Worm (Caenorhabditis elegans): ENCODE results near the gene srg-20.

ce11 chrII:1648768-1649167 is 12.3 kb downstream of the srg-20 start, which contains the start of gene fbxb-21:
- no peak for TF ChIP-seq unc-55 (GFP tag; optimal IDR thresholded peaks at IDR 0.05)
- TF ChIP-seq blmp-1 (tag; optimal IDR thresholded peaks at IDR 0.05; ENCODE audit: insufficient read depth), result no peak
- TF ChIP-seq fos-1 (tag; optimal IDR thresholded peaks at IDR 0.05), result no peak
- no peak for TF ChIP-seq ama-1 (optimal IDR thresholded peaks at IDR 0.05)
- no peak for TF ChIP-seq mdl-1 (tag; optimal IDR thresholded peaks at IDR 0.05)
- TF ChIP-seq snpc-4 (tag; optimal IDR thresholded peaks at IDR 0.05), result no peak
- TF ChIP-seq nhr-11 (tag; optimal IDR thresholded peaks at IDR 0.05), result no peak
- TF ChIP-seq ztf-1 (GFP tag; conservative IDR thresholded peaks at IDR 0.05), result no peak
- TF ChIP-seq elt-3 (tag; optimal IDR thresholded peaks at IDR 0.05), result no peak
- no peak for TF ChIP-seq ztf-4 (tag; optimal IDR thresholded peaks at IDR 0.05)
- no peak for TF ChIP-seq egl-27 (tag; optimal IDR thresholded peaks at IDR 0.05)
